Fruit fly (Drosophila melanogaster): ENCODE results near the gene CG9459.

Gene CG9459

DNA sequence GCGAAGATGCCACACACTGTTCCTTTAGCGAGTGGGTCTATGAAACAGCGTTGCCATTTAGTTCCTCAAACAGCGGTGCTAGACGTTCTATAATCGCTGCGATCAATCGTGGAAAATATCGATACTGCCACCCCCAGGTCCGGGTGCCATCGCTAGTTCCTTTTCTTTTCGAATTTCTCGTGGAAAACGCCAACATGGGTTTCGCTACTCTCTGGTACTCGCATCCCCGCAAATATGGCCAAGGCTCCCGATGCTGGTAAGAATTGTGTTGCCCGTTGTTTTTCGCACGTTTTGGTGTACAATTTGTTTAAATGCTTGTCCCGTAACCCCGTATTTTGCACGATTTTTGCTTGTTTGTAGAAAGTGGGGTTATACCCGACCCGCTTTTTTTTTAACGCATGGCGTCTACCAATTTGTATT is 40.2 kb downstream of the CG9459 start, which contains the start of gene RpS29 (continued):
- TF ChIP-seq Dip3 (GFP tag; optimal IDR thresholded peaks at IDR 0.05) (peak; percentile 72), Nf-YA (GFP tag; IDR thresholded peaks at IDR 0.05) (peak; percentile 59), HmgD (GFP tag; optimal IDR thresholded peaks at IDR 0.05) (peak; percentile 92), abd-A (tag; optimal IDR thresholded peaks at IDR 0.05) (no peak), schlank (tag; optimal IDR thresholded peaks at IDR 0.05) (peak; percentile 85), dysf (GFP tag; IDR thresholded peaks at IDR 0.05) (peak; percentile 80), E2f1 (GFP tag; IDR thresholded peaks at IDR 0.05) (peak; percentile 60), zen2 (GFP tag; IDR thresholded peaks at IDR 0.05; ENCODE audit: partially characterized antibody) (peak; percentile 93), CG4617 (GFP tag; optimal IDR thresholded peaks at IDR 0.05; ENCODE audit: borderline replicate concordance) (peak; percentile 75), HLHmδ (GFP tag; optimal IDR thresholded peaks at IDR 0.05) (peak; percentile 54), sob (GFP tag; IDR thresholded peaks at IDR 0.05) (peak; percentile 93), Xbp1 (GFP tag; optimal IDR thresholded peaks at IDR 0.05) (peak; percentile 85), Fer3 (tag; optimal IDR thresholded peaks at IDR 0.05) (peak; percentile 71), cad (GFP tag; optimal IDR thresholded peaks at IDR 0.05) (no peak), CG8944 (GFP tag; optimal IDR thresholded peaks at IDR 0.05) (peak; percentile 84), Dp (GFP tag; optimal IDR thresholded peaks at IDR 0.05) (peak; percentile 99), bsh (GFP tag; optimal IDR thresholded peaks at IDR 0.05) (peak; percentile 46 to 49), CG15479 (GFP tag; optimal IDR thresholded peaks at IDR 0.05) (no peak), CG31388 (GFP tag; optimal IDR thresholded peaks at IDR 0.05) (no peak), ftz-f1 (GFP tag; optimal IDR thresholded peaks at IDR 0.05) (peak; percentile 74), B-H1 (GFP tag; IDR thresholded peaks at IDR 0.05) (peak; percentile 48; the same call in 1 of the 3 replicates), salm (tag; optimal IDR thresholded peaks at IDR 0.05) (peak; percentile 64), Fer1 (GFP tag; optimal IDR thresholded peaks at IDR 0.05) (peak; percentile 89), zfh1 (GFP tag; IDR thresholded peaks at IDR 0.05) (peak; percentile 84), CG10543 (GFP tag; optimal IDR thresholded peaks at IDR 0.05) (peak; percentile 93), CG30403 (GFP tag; optimal IDR thresholded peaks at IDR 0.05) (peak; percentile 80), hbn (GFP tag; IDR thresholded peaks at IDR 0.05; ENCODE audit: partially characterized antibody) (peak; percentile 96), dati (GFP tag; IDR thresholded peaks at IDR 0.05) (no peak), CG33213 (GFP tag; optimal IDR thresholded peaks at IDR 0.05) (peak; percentile 94), fu2 (GFP tag; optimal IDR thresholded peaks at IDR 0.05) (peak; percentile 84), CG18599 (GFP tag; optimal IDR thresholded peaks at IDR 0.05) (peak; percentile 86), CG5245 (GFP tag; optimal IDR thresholded peaks at IDR 0.05) (peak; percentile 66), CG1529 (GFP tag; optimal IDR thresholded peaks at IDR 0.05) (peak; percentile 32), CG9437 (GFP tag; optimal IDR thresholded peaks at IDR 0.05) (no peak), chif (GFP tag; optimal IDR thresholded peaks at IDR 0.05) (peak; percentile 57 to 70), tap (tag; optimal IDR thresholded peaks at IDR 0.05) (peak; percentile 38), mirr (GFP tag; optimal IDR thresholded peaks at IDR 0.05) (peak; percentile 93), CG31224 (GFP tag; IDR thresholded peaks at IDR 0.05) (no peak), CG4360 (GFP tag; IDR thresholded peaks at IDR 0.05) (no peak), NC2β (GFP tag; optimal IDR thresholded peaks at IDR 0.05) (peak; percentile 96), ap (GFP tag; IDR thresholded peaks at IDR 0.05) (no peak), Tbp (GFP tag; optimal IDR thresholded peaks at IDR 0.05) (peak; percentile 61), cas (GFP tag; IDR thresholded peaks at IDR 0.05) (peak; percentile 68; the same call in 1 of the 2 replicates), CG6854 (GFP tag; optimal IDR thresholded peaks at IDR 0.05) (peak; percentile 66), jing (GFP tag; optimal IDR thresholded peaks at IDR 0.05) (no peak), sima (GFP tag; optimal IDR thresholded peaks at IDR 0.05) (peak; percentile 44), CG1233 (GFP tag; optimal IDR thresholded peaks at IDR 0.05) (peak; percentile 60), CG9797 (GFP tag; optimal IDR thresholded peaks at IDR 0.05) (peak; percentile 87), CG1792 (GFP tag; optimal IDR thresholded peaks at IDR 0.05) (peak; percentile 81), CG12299 (tag; optimal IDR thresholded peaks at IDR 0.05) (peak; percentile 66), ci (GFP tag; IDR thresholded peaks at IDR 0.05) (peak; percentile 93)

Measured in whole organism, embryonic.